Fruit fly (Drosophila melanogaster): ENCODE data around the gene Cyp12c1.
A peak's percentile ranks its signal among the peaks of the same experiment; 100 is the strongest.

The Cyp12c1 gene

DNA sequence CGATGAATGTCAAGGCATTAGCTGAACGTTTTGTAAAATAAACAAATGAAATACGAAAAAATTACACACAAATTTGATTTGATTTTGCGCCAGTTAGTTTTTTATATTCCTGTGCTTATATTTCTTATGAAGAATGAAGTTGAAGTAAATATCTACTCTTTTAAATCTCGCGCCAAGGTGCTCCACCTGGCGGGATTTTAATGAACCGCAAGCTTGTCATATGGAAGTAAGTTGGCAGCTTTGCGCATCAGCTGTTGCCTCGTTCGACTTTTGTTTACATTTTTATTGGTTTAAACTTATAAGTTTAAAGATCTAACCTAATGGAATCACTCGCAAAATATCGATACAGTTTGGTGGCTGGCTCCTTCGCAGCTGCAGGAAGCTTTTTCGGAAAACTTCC, 19.0 kb downstream of the Cyp12c1 start, which contains the start of gene CG42495 (continued):
- TF ChIP-seq eyg (GFP tag; optimal IDR thresholded peaks at IDR 0.05) = no peak
- no peak for TF ChIP-seq CG33557 (GFP tag; optimal IDR thresholded peaks at IDR 0.05)
- no peak for TF ChIP-seq MTF-1 (GFP tag; optimal IDR thresholded peaks at IDR 0.05; ENCODE audit: borderline replicate concordance)
- no peak for TF ChIP-seq pita (GFP tag; optimal IDR thresholded peaks at IDR 0.05)
- no peak for TF ChIP-seq eve (GFP tag; optimal IDR thresholded peaks at IDR 0.05)
- TF ChIP-seq Dad (GFP tag; optimal IDR thresholded peaks at IDR 0.05) = no peak
- no peak for TF ChIP-seq CG11560 (tag; IDR thresholded peaks at IDR 0.05)
- TF ChIP-seq Dref (GFP tag; IDR thresholded peaks at IDR 0.05) = no peak
- no peak for TF ChIP-seq Bdp1 (GFP tag; optimal IDR thresholded peaks at IDR 0.05)
- no peak for TF ChIP-seq CG7745 (tag; optimal IDR thresholded peaks at IDR 0.05)
- no peak for TF ChIP-seq CG15073 (GFP tag; optimal IDR thresholded peaks at IDR 0.05)
- TF ChIP-seq fd64A (GFP tag; optimal IDR thresholded peaks at IDR 0.05) = no peak
- TF ChIP-seq CG2116 (GFP tag; optimal IDR thresholded peaks at IDR 0.05) = peak; percentile 28
- no peak for TF ChIP-seq Nf-YB (GFP tag; optimal IDR thresholded peaks at IDR 0.05)
- no peak for TF ChIP-seq ems (GFP tag; optimal IDR thresholded peaks at IDR 0.05)
- no peak for TF ChIP-seq CG16779 (GFP tag; IDR thresholded peaks at IDR 0.05)
- no peak for TF ChIP-seq sd (tag; optimal IDR thresholded peaks at IDR 0.05)
- no peak for TF ChIP-seq ATbp (GFP tag; optimal IDR thresholded peaks at IDR 0.05)
- TF ChIP-seq prd (optimal IDR thresholded peaks at IDR 0.05) = no peak
- no peak for TF ChIP-seq prd (GFP tag; IDR thresholded peaks at IDR 0.05)
- TF ChIP-seq CG8359 (GFP tag; optimal IDR thresholded peaks at IDR 0.05; ENCODE audit: borderline replicate concordance) = no peak
- TF ChIP-seq unc-4 (GFP tag; IDR thresholded peaks at IDR 0.05; ENCODE audit: partially characterized antibody) = no peak
- no peak; the same call in 2 of the 3 replicates for TF ChIP-seq CG11456 (GFP tag; IDR thresholded peaks at IDR 0.05)
- TF ChIP-seq CG8924 (tag; optimal IDR thresholded peaks at IDR 0.05) = no peak
- TF ChIP-seq B-H1 (GFP tag; IDR thresholded peaks at IDR 0.05) = no peak
- no peak for TF ChIP-seq CG13894 (tag; optimal IDR thresholded peaks at IDR 0.05)
- TF ChIP-seq HLH3B (GFP tag; IDR thresholded peaks at IDR 0.05) = no peak
- TF ChIP-seq CG15514 (GFP tag; optimal IDR thresholded peaks at IDR 0.05) = peak; percentile 70
- no peak for TF ChIP-seq Fer1 (GFP tag; optimal IDR thresholded peaks at IDR 0.05)
- TF ChIP-seq Hand (GFP tag; optimal IDR thresholded peaks at IDR 0.05) = no peak
- 0 out of 3 replicates have a peak, but pooled peaks have one; percentile 34 for TF ChIP-seq CG16813 (GFP tag; IDR thresholded peaks at IDR 0.05; ENCODE audit: partially characterized antibody)
- TF ChIP-seq Trl (optimal IDR thresholded peaks at IDR 0.05) = no peak
- no peak for TF ChIP-seq Trl (GFP tag; optimal IDR thresholded peaks at IDR 0.05)
- no peak for TF ChIP-seq mld (GFP tag; IDR thresholded peaks at IDR 0.05; ENCODE audit: partially characterized antibody)
- no peak for TF ChIP-seq CG15011 (GFP tag; optimal IDR thresholded peaks at IDR 0.05)
- no peak for TF ChIP-seq grn (GFP tag; optimal IDR thresholded peaks at IDR 0.05)
- TF ChIP-seq CG12744 (GFP tag; optimal IDR thresholded peaks at IDR 0.05) = no peak
- TF ChIP-seq CG18262 (tag; optimal IDR thresholded peaks at IDR 0.05) = no peak
- TF ChIP-seq crc (GFP tag; optimal IDR thresholded peaks at IDR 0.05) = no peak
- TF ChIP-seq BEAF-32 (GFP tag; optimal IDR thresholded peaks at IDR 0.05) = peak; percentile 22
- TF ChIP-seq HmgZ (tag; optimal IDR thresholded peaks at IDR 0.05) = peak; percentile 18
- no peak for TF ChIP-seq oc (tag; optimal IDR thresholded peaks at IDR 0.05)
- no peak for TF ChIP-seq lilli (GFP tag; optimal IDR thresholded peaks at IDR 0.05)
- TF ChIP-seq corto (GFP tag; optimal IDR thresholded peaks at IDR 0.05) = no peak
- TF ChIP-seq CG12219 (GFP tag; optimal IDR thresholded peaks at IDR 0.05) = no peak
- TF ChIP-seq h (optimal IDR thresholded peaks at IDR 0.05) = no peak
- no peak for TF ChIP-seq CG6765 (GFP tag; optimal IDR thresholded peaks at IDR 0.05)
- no peak for TF ChIP-seq CG18011 (GFP tag; optimal IDR thresholded peaks at IDR 0.05)
- 0 out of 2 replicates have a peak, but pooled peaks have one; percentile 34 for TF ChIP-seq sna (GFP tag; IDR thresholded peaks at IDR 0.05; ENCODE audit: partially characterized antibody)
- TF ChIP-seq org-1 (GFP tag; optimal IDR thresholded peaks at IDR 0.05) = no peak
- 0 out of 2 replicates have a peak, but pooled peaks have one; percentile 20 for TF ChIP-seq ato (GFP tag; IDR thresholded peaks at IDR 0.05; ENCODE audit: partially characterized antibody)

All from whole organism, embryonic.